Worm (Caenorhabditis elegans) whole organism, young adult: ENCODE data around the gene B0507.1.

Source experiments
- C17E4.6 ChIP-seq: fragments of 200-800 bp; sonication (Bioruptor generic); IDR thresholded peaks from 2 replicates; pipeline ENCODE4 v1.3.6; 2022; ENCODE audit warnings: missing genetic modification reagents, missing genetic modification characterization, missing compliant biosample characterization
- F49E8.2 ChIP-seq: sonication (generic microtip); optimal IDR thresholded peaks from 3 replicates; lab custom pipeline; 2017; ENCODE audit warnings: missing genetic modification characterization, mild to moderate bottlenecking, missing compliant biosample characterization, antibody characterized with exemption, moderate library complexity; ENCODE audit not compliant: insufficient read depth
- Y79H2A.3 ChIP-seq: fragments of 200-800 bp; sonication (Bioruptor generic); conservative IDR thresholded peaks from 2 replicates; pipeline ENCODE4 v1.3.6; 2022; ENCODE audit warnings: missing genetic modification reagents, missing genetic modification characterization, missing compliant biosample characterization
- chd-7 ChIP-seq: sonication (generic microtip); optimal IDR thresholded peaks from 2 replicates; lab custom pipeline; 2016; ENCODE audit warnings: mild to moderate bottlenecking, missing genetic modification characterization, moderate library complexity, missing compliant biosample characterization
- egl-18 ChIP-seq: fragments of 200-800 bp; sonication (Bioruptor generic); IDR thresholded peaks from 2 replicates; pipeline ENCODE4 v1.3.6; 2022; ENCODE audit warnings: missing genetic modification reagents, missing genetic modification characterization, missing compliant biosample characterization
- hsf-1 ChIP-seq: fragments of 200-800 bp; sonication (Bioruptor generic); IDR thresholded peaks from 2 replicates; pipeline ENCODE4 v1.3.6; 2022; ENCODE audit warnings: missing genetic modification reagents, missing genetic modification characterization, missing compliant biosample characterization
- let-607 ChIP-seq, 2 experiments: fragments of 200-800 bp in 1 of 2; sonication (Bioruptor generic) in 1 of 2; sonication (generic microtip) in 1 of 2; optimal IDR thresholded peaks; 2 replicates each; lab custom pipeline; 2016 to 2018; ENCODE audit warnings: mild to moderate bottlenecking in 2 of 2, missing compliant biosample characterization in 2 of 2, missing genetic modification characterization in 2 of 2, moderate library complexity in 2 of 2, missing genotype in 1 of 2
- mxl-1 ChIP-seq: sonication (generic microtip); optimal IDR thresholded peaks from 2 replicates; lab custom pipeline; 2016; ENCODE audit warnings: missing genetic modification characterization, missing compliant biosample characterization
- nhr-90 ChIP-seq: sonication (generic microtip); optimal IDR thresholded peaks from 2 replicates; lab custom pipeline; 2016; ENCODE audit warnings: missing genotype, mild to moderate bottlenecking, missing genetic modification characterization, missing compliant biosample characterization
- pha-4 ChIP-seq: fragments of 150-350 bp; sonication (generic microtip); optimal IDR thresholded peaks from 2 replicates; lab custom pipeline; 2014; ENCODE audit warnings: missing biosample characterization, missing genetic modification reagents, missing genetic modification characterization
- snpc-4 ChIP-seq, 5 experiments: fragments of 150-350 bp in 1 of 5; sonication (generic microtip) in 4 of 5; optimal IDR thresholded peaks; 2 replicates each; lab custom pipeline; 2014 to 2018; ENCODE audit warnings: missing genetic modification characterization in 5 of 5, missing biosample characterization in 3 of 5, antibody characterized with exemption in 2 of 5, mild to moderate bottlenecking in 2 of 5, missing compliant biosample characterization in 2 of 5, missing genotype in 2 of 5, moderate library complexity in 2 of 5, missing genetic modification reagents in 1 of 5
- tbx-9 ChIP-seq: sonication (generic microtip); optimal IDR thresholded peaks from 2 replicates; lab custom pipeline; 2016; ENCODE audit warnings: borderline replicate concordance, missing genetic modification characterization, inconsistent platforms, missing compliant biosample characterization
- unc-130 ChIP-seq: sonication (generic microtip); optimal IDR thresholded peaks from 2 replicates; lab custom pipeline; 2016; ENCODE audit warnings: missing genetic modification reagents, missing genetic modification characterization, missing compliant biosample characterization
- ztf-18 ChIP-seq: sonication (generic microtip); optimal IDR thresholded peaks from 2 replicates; lab custom pipeline; 2016; ENCODE audit warnings: missing genotype, mild to moderate bottlenecking, missing genetic modification characterization, missing compliant biosample characterization

ce11 chrV:8771599-8771998 lies 4.8 kb upstream of the B0507.1 start, which contains the start of gene srx-115:
- TF ChIP-seq pha-4 (no peak), F49E8.2 (tag; lab: Kevin White, UChicago) (no peak), mxl-1 (tag; lab: Kevin White, UChicago) (no peak), unc-130 (GFP tag; lab: Kevin White, UChicago) (no peak), egl-18 (no peak), snpc-4 (GFP tag; optimal IDR thresholded peaks at IDR 0.05; lab: Kevin White, UChicago) (no peak), snpc-4 (tag; optimal IDR thresholded peaks at IDR 0.05; lab: Kevin White, UChicago) (no peak), chd-7 (no peak), tbx-9 (tag; lab: Kevin White, UChicago) (no peak), Y79H2A.3 (GFP tag; lab: Robert Waterston, UW) (no peak), nhr-90 (tag; lab: Kevin White, UChicago) (no peak), ztf-18 (no peak), let-607 (tag; optimal IDR thresholded peaks at IDR 0.05; lab: Kevin White, UChicago) (no peak), C17E4.6 (no peak), hsf-1 (no peak)
